Fruit fly (Drosophila melanogaster) whole organism, embryonic: Measurements from ENCODE around the gene Srp14.

ENCODE experiments used
- B-H1 ChIP-seq: fragments of 200-800 bp; sonication (Bioruptor generic); IDR thresholded peaks from 3 replicates; pipeline ENCODE4 v1.3.6; 2022; ENCODE audit warnings: missing biosample characterization, missing genetic modification characterization
- BEAF-32 ChIP-seq: fragments of 200-800 bp; sonication (Bioruptor generic); optimal IDR thresholded peaks from 3 replicates; lab custom pipeline; 2017; ENCODE audit warnings: missing biosample characterization, missing genetic modification characterization, mild to moderate bottlenecking, moderate library complexity, missing genetic modification reagents
- CG10147 ChIP-seq: fragments of 200-800 bp; sonication (Bioruptor generic); optimal IDR thresholded peaks from 2 replicates; lab custom pipeline; 2019; ENCODE audit warnings: missing biosample characterization, mild to moderate bottlenecking, missing genetic modification characterization, moderate library complexity
- CG10366 ChIP-seq: fragments of 200-800 bp; sonication (Bioruptor generic); IDR thresholded peaks from 2 replicates; pipeline ENCODE4 v1.3.6; 2022; ENCODE audit warnings: missing biosample characterization, missing genetic modification characterization
- CG10431 ChIP-seq: fragments of 200-800 bp; sonication (Bioruptor generic); optimal IDR thresholded peaks from 3 replicates; lab custom pipeline; 2018; ENCODE audit warnings: missing biosample characterization, mild to moderate bottlenecking, missing genetic modification characterization
- CG11504 ChIP-seq: fragments of 200-800 bp; sonication (Bioruptor generic); optimal IDR thresholded peaks from 3 replicates; lab custom pipeline; 2019; ENCODE audit warnings: missing biosample characterization, mild to moderate bottlenecking, missing genetic modification characterization, moderate library complexity
- CG12104 ChIP-seq: fragments of 200-800 bp; sonication (Bioruptor generic); optimal IDR thresholded peaks from 3 replicates; lab custom pipeline; 2016; ENCODE audit warnings: missing biosample characterization, missing genetic modification characterization
- CG12391 ChIP-seq: fragments of 200-800 bp; sonication (Bioruptor generic); optimal IDR thresholded peaks from 3 replicates; lab custom pipeline; 2018; ENCODE audit warnings: missing biosample characterization, mild to moderate bottlenecking, missing genetic modification characterization, moderate library complexity
- CG12744 ChIP-seq: fragments of 200-800 bp; sonication (Bioruptor generic); optimal IDR thresholded peaks from 2 replicates; lab custom pipeline; 2016; ENCODE audit warnings: missing biosample characterization, missing genetic modification characterization
- CG13287 ChIP-seq: fragments of 200-800 bp; sonication (Bioruptor generic); IDR thresholded peaks from 2 replicates; pipeline ENCODE4 v1.3.6; 2022; ENCODE audit warnings: missing biosample characterization, missing genetic modification characterization; ENCODE audit not compliant: partially characterized antibody
- CG13296 ChIP-seq: fragments of 200-800 bp; sonication (Bioruptor generic); optimal IDR thresholded peaks from 3 replicates; lab custom pipeline; 2018; ENCODE audit warnings: missing biosample characterization, mild to moderate bottlenecking, missing genetic modification characterization
- CG14860 ChIP-seq: fragments of 200-800 bp; sonication (Bioruptor generic); IDR thresholded peaks from 3 replicates; pipeline ENCODE4 v1.3.6; 2022; ENCODE audit warnings: missing biosample characterization, missing genetic modification characterization; ENCODE audit not compliant: partially characterized antibody
- CG15696 ChIP-seq: fragments of 200-800 bp; sonication (Bioruptor generic); optimal IDR thresholded peaks from 2 replicates; lab custom pipeline; 2019; ENCODE audit warnings: missing biosample characterization, mild to moderate bottlenecking, missing genetic modification characterization, moderate library complexity
- CG30020 ChIP-seq: fragments of 200-800 bp; optimal IDR thresholded peaks from 2 replicates; lab custom pipeline; 2019; ENCODE audit warnings: missing biosample characterization, mild to moderate bottlenecking, missing genetic modification characterization, moderate library complexity
- CG3407 ChIP-seq: fragments of 200-800 bp; sonication (Bioruptor generic); optimal IDR thresholded peaks from 2 replicates; lab custom pipeline; 2018; ENCODE audit warnings: missing biosample characterization, mild to moderate bottlenecking, missing genetic modification characterization
- CG43689 ChIP-seq: fragments of 200-800 bp; sonication (Bioruptor generic); IDR thresholded peaks from 2 replicates; pipeline ENCODE4 v1.3.6; 2022; ENCODE audit warnings: missing biosample characterization, missing genetic modification characterization
- CG4424 ChIP-seq: fragments of 200-800 bp; sonication (Bioruptor generic); optimal IDR thresholded peaks from 3 replicates; lab custom pipeline; 2016; ENCODE audit warnings: missing biosample characterization, missing genetic modification characterization
- CG8924 ChIP-seq: fragments of 200-800 bp; optimal IDR thresholded peaks from 3 replicates; lab custom pipeline; 2019; ENCODE audit warnings: missing biosample characterization, mild to moderate bottlenecking, missing genetic modification characterization, moderate library complexity
- CG9727 ChIP-seq: fragments of 200-800 bp; sonication (Bioruptor generic); optimal IDR thresholded peaks from 3 replicates; lab custom pipeline; 2017; ENCODE audit warnings: missing biosample characterization, mild to moderate bottlenecking, missing genetic modification characterization
- Dbx ChIP-seq: fragments of 200-800 bp; sonication (Bioruptor generic); IDR thresholded peaks from 3 replicates; pipeline ENCODE4 v1.3.6; 2022; ENCODE audit warnings: missing biosample characterization, missing genetic modification characterization
- Dp ChIP-seq: fragments of 200-800 bp; sonication (Bioruptor generic); optimal IDR thresholded peaks from 2 replicates; lab custom pipeline; 2018; ENCODE audit warnings: missing biosample characterization, mild to moderate bottlenecking, missing genetic modification characterization, moderate library complexity
- Dref ChIP-seq: fragments of 200-800 bp; sonication (Bioruptor generic); IDR thresholded peaks from 2 replicates; pipeline ENCODE4 v1.3.6; 2022; ENCODE audit warnings: missing biosample characterization, missing genetic modification characterization
- GATAe ChIP-seq: fragments of 200-800 bp; sonication (Bioruptor generic); conservative IDR thresholded peaks from 2 replicates; pipeline ENCODE4 v1.3.6; 2022; ENCODE audit warnings: missing biosample characterization, missing genetic modification characterization
- Hr78 ChIP-seq, 2 experiments: fragments of 200-800 bp in 1 of 2; fragments of >200 bp in 1 of 2; sonication (Bioruptor generic) in 1 of 2; optimal IDR thresholded peaks; 2 replicates each; lab custom pipeline; 2017 to 2019; ENCODE audit warnings: missing biosample characterization in 2 of 2, missing genetic modification characterization in 2 of 2, mild to moderate bottlenecking in 1 of 2, moderate library complexity in 1 of 2
- MBD-R2 ChIP-seq: fragments of 200-800 bp; sonication (Bioruptor generic); IDR thresholded peaks from 2 replicates; pipeline ENCODE4 v1.3.6; 2022; ENCODE audit warnings: missing biosample characterization, missing genetic modification characterization
- Meics ChIP-seq: fragments of 200-800 bp; sonication (Bioruptor generic); optimal IDR thresholded peaks from 2 replicates; lab custom pipeline; 2017; ENCODE audit warnings: missing biosample characterization, mild to moderate bottlenecking, missing genetic modification characterization
- NC2β ChIP-seq: fragments of 200-800 bp; sonication (Bioruptor generic); optimal IDR thresholded peaks from 2 replicates; lab custom pipeline; 2016; ENCODE audit warnings: missing biosample characterization, missing genetic modification characterization
- Ptx1 ChIP-seq: fragments of 200-800 bp; sonication (Bioruptor generic); IDR thresholded peaks from 2 replicates; pipeline ENCODE4 v1.3.6; 2022; ENCODE audit warnings: missing biosample characterization, missing genetic modification characterization
- Sox102F ChIP-seq: fragments of 200-800 bp; sonication (Bioruptor generic); optimal IDR thresholded peaks from 2 replicates; lab custom pipeline; 2018; ENCODE audit warnings: missing biosample characterization, mild to moderate bottlenecking, missing genetic modification characterization, moderate library complexity
- Sry-β ChIP-seq: fragments of 200-800 bp; sonication (Bioruptor generic); optimal IDR thresholded peaks from 2 replicates; lab custom pipeline; 2018; ENCODE audit warnings: missing biosample characterization, mild to moderate bottlenecking, missing genetic modification characterization, moderate library complexity
- Trl ChIP-seq, 3 experiments: fragments of >200 bp in 2 of 3; fragments of 200-800 bp in 1 of 3; sonication (Bioruptor generic) in 1 of 3; optimal IDR thresholded peaks; 2 replicates in 1 of 3; 3 replicates in 2 of 3; lab custom pipeline; 2016 to 2017; ENCODE audit warnings: missing biosample characterization in 1 of 3, missing genetic modification characterization in 1 of 3
- Vsx1 ChIP-seq: fragments of 200-800 bp; sonication (Bioruptor generic); optimal IDR thresholded peaks from 2 replicates; lab custom pipeline; 2017; ENCODE audit warnings: missing biosample characterization, mild to moderate bottlenecking, missing genetic modification characterization, missing genetic modification reagents
- Xrp1 ChIP-seq: fragments of 200-800 bp; sonication (Bioruptor generic); IDR thresholded peaks from 2 replicates; pipeline ENCODE4 v1.3.6; 2022; ENCODE audit warnings: missing biosample characterization, missing genetic modification characterization
- YL-1 ChIP-seq: fragments of 200-800 bp; sonication (Bioruptor generic); optimal IDR thresholded peaks from 3 replicates; lab custom pipeline; 2017; ENCODE audit warnings: missing biosample characterization, mild to moderate bottlenecking, missing genetic modification characterization
- bab2 ChIP-seq: fragments of 200-800 bp; sonication (Bioruptor generic); optimal IDR thresholded peaks from 2 replicates; lab custom pipeline; 2016; ENCODE audit warnings: missing biosample characterization, missing genetic modification characterization
- dpn ChIP-seq, 2 experiments: fragments of 200-800 bp; sonication (Bioruptor generic); optimal IDR thresholded peaks; 3 replicates each; lab custom pipeline; 2016; ENCODE audit warnings: missing biosample characterization in 2 of 2, missing genetic modification characterization in 2 of 2
- ems ChIP-seq: fragments of 200-800 bp; sonication (Bioruptor generic); optimal IDR thresholded peaks from 3 replicates; lab custom pipeline; 2016; ENCODE audit warnings: missing biosample characterization, missing genetic modification characterization
- eve ChIP-seq, 2 experiments: fragments of >200 bp; optimal IDR thresholded peaks; 2 replicates each; lab custom pipeline; 2017; ENCODE audit warnings: missing biosample characterization in 2 of 2, missing genetic modification characterization in 2 of 2
- gem ChIP-seq: fragments of 200-800 bp; sonication (Bioruptor generic); optimal IDR thresholded peaks from 2 replicates; lab custom pipeline; 2019; ENCODE audit warnings: missing biosample characterization, mild to moderate bottlenecking, missing genetic modification characterization, moderate library complexity
- lab ChIP-seq: fragments of 200-800 bp; sonication (Bioruptor generic); optimal IDR thresholded peaks from 3 replicates; lab custom pipeline; 2017; ENCODE audit warnings: missing biosample characterization, missing genetic modification characterization, mild to moderate bottlenecking, moderate library complexity, missing genetic modification reagents
- lilli ChIP-seq: fragments of 200-800 bp; sonication (Bioruptor generic); optimal IDR thresholded peaks from 3 replicates; lab custom pipeline; 2016; ENCODE audit warnings: missing biosample characterization, missing genetic modification characterization
- nom ChIP-seq: fragments of 200-800 bp; sonication (Bioruptor generic); optimal IDR thresholded peaks from 2 replicates; lab custom pipeline; 2017; ENCODE audit warnings: missing biosample characterization, missing genetic modification characterization, mild to moderate bottlenecking, moderate library complexity, missing genetic modification reagents
- pnt ChIP-seq: fragments of 200-800 bp; sonication (Bioruptor generic); optimal IDR thresholded peaks from 3 replicates; lab custom pipeline; 2016; ENCODE audit warnings: missing biosample characterization, missing genetic modification characterization
- pzg ChIP-seq: fragments of 200-800 bp; sonication (Bioruptor generic); optimal IDR thresholded peaks from 3 replicates; lab custom pipeline; 2018; ENCODE audit warnings: missing biosample characterization, mild to moderate bottlenecking, missing genetic modification characterization, moderate library complexity
- sob ChIP-seq: fragments of 200-800 bp; sonication (Bioruptor generic); IDR thresholded peaks from 2 replicates; pipeline ENCODE4 v1.3.6; 2022; ENCODE audit warnings: missing biosample characterization, missing genetic modification characterization
- tgo ChIP-seq: fragments of 200-800 bp; sonication (Bioruptor generic); IDR thresholded peaks from 3 replicates; pipeline ENCODE4 v1.3.6; 2022; ENCODE audit warnings: missing biosample characterization, missing genetic modification characterization
- trem ChIP-seq: fragments of 200-800 bp; optimal IDR thresholded peaks from 3 replicates; lab custom pipeline; 2019; ENCODE audit warnings: missing biosample characterization, mild to moderate bottlenecking, missing genetic modification characterization, moderate library complexity
- unc-4 ChIP-seq: fragments of 200-800 bp; sonication (Bioruptor generic); IDR thresholded peaks from 2 replicates; pipeline ENCODE4 v1.3.6; 2022; ENCODE audit warnings: missing biosample characterization, missing genetic modification characterization; ENCODE audit not compliant: partially characterized antibody

Gene Srp14

DNA sequence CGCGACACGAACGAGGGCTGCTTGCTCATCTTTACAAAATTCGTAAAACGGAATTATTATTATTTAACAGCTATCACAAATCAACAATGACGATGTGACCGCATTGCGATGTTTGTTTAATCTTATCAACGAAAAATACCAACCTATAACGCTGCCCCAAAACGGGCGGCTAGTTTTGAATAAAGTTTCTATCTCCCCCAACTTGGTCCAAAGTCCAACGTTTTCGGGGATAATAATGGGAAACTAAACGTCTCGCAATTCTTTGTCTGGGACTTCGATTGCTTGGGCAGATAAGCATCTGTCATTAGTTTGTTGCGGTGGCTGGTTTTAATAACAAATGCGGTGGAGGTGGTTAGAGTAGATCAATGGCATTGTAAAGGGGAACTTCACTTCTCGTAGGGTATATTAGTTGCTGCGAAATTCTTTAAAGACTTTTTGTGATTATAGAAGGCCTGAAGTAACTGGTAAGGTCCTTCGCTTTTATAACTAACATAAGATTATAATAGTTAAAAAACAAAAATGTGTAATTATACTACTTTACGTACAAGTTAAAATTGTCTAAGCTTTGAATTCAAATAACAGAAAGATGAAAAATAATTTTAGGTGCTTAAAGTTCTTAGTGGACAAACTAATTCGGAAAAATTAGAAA is 19.8 kb upstream of the Srp14 start, which contains the start of gene CG15922 (continued):
- no peak for TF ChIP-seq CG4424 (GFP tag; lab: Kevin White, UChicago)
- peak; percentile 35 for TF ChIP-seq gem (tag; lab: Kevin White, UChicago)
- TF ChIP-seq CG9727 (GFP tag; lab: Kevin White, UChicago), result peak; percentile 14
- no peak for TF ChIP-seq CG3407
- no peak for TF ChIP-seq CG30020 (tag; lab: Kevin White, UChicago)
- no peak for TF ChIP-seq Sry-β (GFP tag; lab: Kevin White, UChicago)
- TF ChIP-seq CG12104 (GFP tag; lab: Kevin White, UChicago), result peak; percentile 39
- TF ChIP-seq Xrp1 (GFP tag; lab: Robert Waterston, UW), result 0 out of 2 replicates have a peak, but pooled peaks have one; percentile 8
- no peak for TF ChIP-seq eve (GFP tag; optimal IDR thresholded peaks at IDR 0.05; lab: Kevin White, UChicago)
- TF ChIP-seq Vsx1 (GFP tag; lab: Kevin White, UChicago), result no peak
- TF ChIP-seq CG14860 (GFP tag; lab: Robert Waterston, UW), result no peak
- TF ChIP-seq lab, result peak; percentile 5
- TF ChIP-seq pzg (GFP tag; lab: Kevin White, UChicago), result peak; percentile 60
- no peak for TF ChIP-seq Hr78 (GFP tag; optimal IDR thresholded peaks at IDR 0.05; lab: Kevin White, UChicago)
- 0 out of 2 replicates have a peak, but pooled peaks have one; percentile 13 for TF ChIP-seq unc-4 (GFP tag; lab: Robert Waterston, UW)
- TF ChIP-seq Dbx (GFP tag; lab: Robert Waterston, UW), result no peak
- TF ChIP-seq NC2β (GFP tag; lab: Kevin White, UChicago), result no peak
- TF ChIP-seq trem (tag; lab: Kevin White, UChicago), result peak; percentile 8
- peak; percentile 31 for TF ChIP-seq Sox102F (GFP tag; lab: Kevin White, UChicago)
- TF ChIP-seq tgo (GFP tag; lab: Robert Waterston, UW), result no peak
- peak; percentile 28 for TF ChIP-seq Meics (GFP tag; lab: Kevin White, UChicago)
- peak; percentile 44 for TF ChIP-seq lilli (GFP tag; lab: Kevin White, UChicago)
- TF ChIP-seq CG10147 (GFP tag; lab: Kevin White, UChicago), result no peak
- TF ChIP-seq nom (GFP tag; lab: Kevin White, UChicago), result peak; percentile 81
- TF ChIP-seq CG43689, result no peak
- peak; percentile 53 for TF ChIP-seq MBD-R2 (GFP tag; lab: Robert Waterston, UW)
- peak; percentile 20 for TF ChIP-seq BEAF-32 (GFP tag; lab: Kevin White, UChicago)
- no peak for TF ChIP-seq ems (GFP tag; lab: Kevin White, UChicago)
- TF ChIP-seq Dref (GFP tag; lab: Robert Waterston, UW), result no peak
- TF ChIP-seq Dp (GFP tag; lab: Kevin White, UChicago), result peak; percentile 83
- no peak for TF ChIP-seq CG10431
- peak; percentile 59 for TF ChIP-seq CG11504 (tag; lab: Kevin White, UChicago)
- TF ChIP-seq B-H1 (GFP tag; lab: Robert Waterston, UW), result peak; percentile 14; the same call in 1 of the 3 replicates
- TF ChIP-seq CG12744 (GFP tag; lab: Kevin White, UChicago), result no peak
- TF ChIP-seq CG15696 (tag; lab: Kevin White, UChicago), result no peak
- TF ChIP-seq CG13296, result peak; percentile 2
- peak; percentile 21 for TF ChIP-seq CG12391 (tag; lab: Kevin White, UChicago)
- TF ChIP-seq dpn (GFP tag; optimal IDR thresholded peaks at IDR 0.05; lab: Kevin White, UChicago), result peak; percentile 17 to 27
- no peak for TF ChIP-seq CG10366
- TF ChIP-seq CG8924 (tag; lab: Kevin White, UChicago), result no peak
- TF ChIP-seq pnt (GFP tag; lab: Kevin White, UChicago), result no peak
- no peak for TF ChIP-seq bab2 (GFP tag; lab: Kevin White, UChicago)
- TF ChIP-seq CG13287 (GFP tag; lab: Robert Waterston, UW), result no peak
- peak; percentile 8 for TF ChIP-seq YL-1
- no peak for TF ChIP-seq GATAe (GFP tag; lab: Robert Waterston, UW)
- no peak for TF ChIP-seq Trl (optimal IDR thresholded peaks at IDR 0.05; lab: Kevin White, UChicago)
- no peak for TF ChIP-seq Trl (GFP tag; optimal IDR thresholded peaks at IDR 0.05; lab: Kevin White, UChicago)
- no peak for TF ChIP-seq sob
- no peak for TF ChIP-seq Ptx1 (GFP tag; lab: Robert Waterston, UW)
